Fruit fly (Drosophila melanogaster): Measurements from ENCODE around the gene Ccdc85.

Ccdc85 gene

dm6 chr2L:3003399-3003798 is 4.3 kb downstream of the Ccdc85 start (continued):
- TF ChIP-seq stwl (tag; optimal IDR thresholded peaks at IDR 0.05): no peak
- TF ChIP-seq Fer3 (tag; optimal IDR thresholded peaks at IDR 0.05): peak; percentile 33
- TF ChIP-seq Tbp (GFP tag; optimal IDR thresholded peaks at IDR 0.05): no peak
- no peak for TF ChIP-seq slp2 (GFP tag; optimal IDR thresholded peaks at IDR 0.05)
- TF ChIP-seq Mad (GFP tag; optimal IDR thresholded peaks at IDR 0.05): no peak
- no peak for TF ChIP-seq mld (GFP tag; IDR thresholded peaks at IDR 0.05; ENCODE audit: partially characterized antibody)
- peak; percentile 41 for TF ChIP-seq CG18599 (GFP tag; optimal IDR thresholded peaks at IDR 0.05)
- TF ChIP-seq ab (GFP tag; optimal IDR thresholded peaks at IDR 0.05): no peak
- TF ChIP-seq E2f2 (GFP tag; IDR thresholded peaks at IDR 0.05): no peak
- TF ChIP-seq CG3847 (GFP tag; IDR thresholded peaks at IDR 0.05): no peak
- no peak for TF ChIP-seq Mrtf (GFP tag; IDR thresholded peaks at IDR 0.05)
- no peak for TF ChIP-seq Sry-β (GFP tag; optimal IDR thresholded peaks at IDR 0.05)
- TF ChIP-seq CG8924 (tag; optimal IDR thresholded peaks at IDR 0.05): peak; percentile 65
- no peak for TF ChIP-seq CG16779 (GFP tag; IDR thresholded peaks at IDR 0.05)
- TF ChIP-seq Nf-YC (tag; optimal IDR thresholded peaks at IDR 0.05): no peak
- TF ChIP-seq Lhr (GFP tag; optimal IDR thresholded peaks at IDR 0.05): peak; percentile 16
- peak; percentile 46; the same call in 1 of the 3 replicates for TF ChIP-seq ken (GFP tag; IDR thresholded peaks at IDR 0.05)
- TF ChIP-seq CG12769 (tag; optimal IDR thresholded peaks at IDR 0.05): peak; percentile 30
- TF ChIP-seq HLH3B (GFP tag; IDR thresholded peaks at IDR 0.05): peak; percentile 61
- no peak for TF ChIP-seq CG4404 (GFP tag; IDR thresholded peaks at IDR 0.05)
- TF ChIP-seq chif (GFP tag; optimal IDR thresholded peaks at IDR 0.05): no peak
- TF ChIP-seq fu2 (GFP tag; optimal IDR thresholded peaks at IDR 0.05): no peak
- no peak for TF ChIP-seq lov (optimal IDR thresholded peaks at IDR 0.05)
- no peak for TF ChIP-seq lov (GFP tag; IDR thresholded peaks at IDR 0.05)
- no peak for TF ChIP-seq CG2889 (GFP tag; IDR thresholded peaks at IDR 0.05)
- TF ChIP-seq CG6654 (GFP tag; optimal IDR thresholded peaks at IDR 0.05): no peak
- no peak for TF ChIP-seq CG12104 (GFP tag; optimal IDR thresholded peaks at IDR 0.05)
- no peak for TF ChIP-seq CG10462 (GFP tag; optimal IDR thresholded peaks at IDR 0.05)
- no peak for TF ChIP-seq CG11456 (GFP tag; IDR thresholded peaks at IDR 0.05)
- peak; percentile 63 for TF ChIP-seq CG18262 (tag; optimal IDR thresholded peaks at IDR 0.05)
- TF ChIP-seq Mes4 (GFP tag; optimal IDR thresholded peaks at IDR 0.05): no peak
- TF ChIP-seq cas (GFP tag; IDR thresholded peaks at IDR 0.05): no peak
- TF ChIP-seq dimm (GFP tag; IDR thresholded peaks at IDR 0.05): no peak
- TF ChIP-seq CG1529 (GFP tag; optimal IDR thresholded peaks at IDR 0.05): peak; percentile 69
- no peak for TF ChIP-seq Chrac-16 (GFP tag; optimal IDR thresholded peaks at IDR 0.05)
- no peak for TF ChIP-seq emc (GFP tag; optimal IDR thresholded peaks at IDR 0.05)
- TF ChIP-seq ro (GFP tag; IDR thresholded peaks at IDR 0.05): no peak
- TF ChIP-seq Fer1 (GFP tag; optimal IDR thresholded peaks at IDR 0.05): peak; percentile 8
- TF ChIP-seq CG15269 (tag; optimal IDR thresholded peaks at IDR 0.05): peak; percentile 59
- peak; percentile 27 for TF ChIP-seq CG17829 (tag; optimal IDR thresholded peaks at IDR 0.05)
- TF ChIP-seq CG3407 (GFP tag; optimal IDR thresholded peaks at IDR 0.05): peak; percentile 52
- peak; percentile 70 for TF ChIP-seq CG4707 (GFP tag; optimal IDR thresholded peaks at IDR 0.05)
- TF ChIP-seq jigr1 (GFP tag; IDR thresholded peaks at IDR 0.05): no peak
- peak; percentile 20 for TF ChIP-seq CG11723 (GFP tag; optimal IDR thresholded peaks at IDR 0.05)
- TF ChIP-seq Lpt (GFP tag; optimal IDR thresholded peaks at IDR 0.05): no peak
- no peak for TF ChIP-seq sens-2 (GFP tag; IDR thresholded peaks at IDR 0.05)
- no peak for TF ChIP-seq dati (GFP tag; IDR thresholded peaks at IDR 0.05)
- TF ChIP-seq lilli (GFP tag; optimal IDR thresholded peaks at IDR 0.05): no peak
- TF ChIP-seq so (GFP tag; IDR thresholded peaks at IDR 0.05): no peak
- TF ChIP-seq Hmr (GFP tag; optimal IDR thresholded peaks at IDR 0.05): peak; percentile 4
- TF ChIP-seq cwo (GFP tag; optimal IDR thresholded peaks at IDR 0.05): no peak
- no peak for TF ChIP-seq nom (GFP tag; optimal IDR thresholded peaks at IDR 0.05)
- no peak for TF ChIP-seq CG34376 (GFP tag; optimal IDR thresholded peaks at IDR 0.05)

All from whole organism, embryonic.